Worm (Caenorhabditis elegans) whole organism, L4 larva: ENCODE measurements around the gene C03B1.7.
A peak's percentile ranks its signal among the peaks of the same experiment; 100 is the strongest.

Experiments
- F44E2.7 ChIP-seq: fragments of 200-800 bp; sonication (Bioruptor generic); IDR thresholded peaks from 2 replicates; pipeline ENCODE4 v2.1.2; 2022; ENCODE audit warnings: missing genetic modification characterization, missing compliant biosample characterization
- Y5F2A.4 ChIP-seq: fragments of 200-800 bp; sonication (Bioruptor generic); optimal IDR thresholded peaks from 2 replicates; lab custom pipeline; 2018; ENCODE audit warnings: mild to moderate bottlenecking, missing genetic modification characterization, missing compliant biosample characterization
- aha-1 ChIP-seq: fragments of 150-350 bp; peaks from one replicate; lab custom pipeline; 2014; ENCODE audit warnings: missing biosample characterization, missing genetic modification characterization
- aly-2 ChIP-seq: sonication (generic microtip); optimal IDR thresholded peaks from 2 replicates; lab custom pipeline; 2018; ENCODE audit warnings: missing biosample characterization, missing genetic modification characterization
- daf-16 ChIP-seq, 3 experiments: sonication (generic microtip); optimal IDR thresholded peaks; 2 replicates each; lab custom pipeline; 2016 to 2017; ENCODE audit warnings: missing genetic modification characterization in 3 of 3, missing genetic modification reagents in 3 of 3, mild to moderate bottlenecking in 2 of 3, missing compliant biosample characterization in 2 of 3, missing biosample characterization in 1 of 3, moderate library complexity in 1 of 3
- fos-1 ChIP-seq: fragments of 150-350 bp; optimal IDR thresholded peaks from 2 replicates; lab custom pipeline; 2014; ENCODE audit warnings: missing biosample characterization, missing genetic modification characterization
- jun-1 ChIP-seq: fragments of 150-350 bp; optimal IDR thresholded peaks from 2 replicates; lab custom pipeline; 2014; ENCODE audit warnings: missing biosample characterization, missing genetic modification reagents, missing genetic modification characterization
- lin-15B ChIP-seq: fragments of 150-350 bp; sonication (generic microtip); optimal IDR thresholded peaks from 3 replicates; lab custom pipeline; 2014; ENCODE audit warnings: missing biosample characterization, missing genetic modification characterization
- unc-130 ChIP-seq: sonication (generic microtip); optimal IDR thresholded peaks from 2 replicates; lab custom pipeline; 2016; ENCODE audit warnings: missing genetic modification reagents, missing genetic modification characterization, missing compliant biosample characterization
- unc-39 ChIP-seq: sonication (generic microtip); optimal IDR thresholded peaks from 2 replicates; lab custom pipeline; 2017; ENCODE audit warnings: missing biosample characterization, missing genetic modification characterization

ce11 chrX:6338446-6338845 is 3.2 kb upstream of the C03B1.7 start:
- TF ChIP-seq daf-16 (GFP tag; optimal IDR thresholded peaks at IDR 0.05; lab: Kevin White, UChicago) (peak in 1 of 2 experiments; percentile 29), daf-16 (tag; optimal IDR thresholded peaks at IDR 0.05; lab: Kevin White, UChicago) (peak; percentile 94), jun-1 (tag; lab: Kevin White, UChicago) (no peak), aly-2 (tag; lab: Kevin White, UChicago) (no peak), unc-39 (tag; lab: Kevin White, UChicago) (no peak), aha-1 (tag; lab: Kevin White, UChicago) (peak; percentile 83), fos-1 (tag; lab: Kevin White, UChicago) (no peak), unc-130 (GFP tag; lab: Kevin White, UChicago) (no peak), lin-15B (no peak), F44E2.7 (GFP tag; lab: Robert Waterston, UW) (no peak), Y5F2A.4 (no peak)
